Worm (Caenorhabditis elegans): Measurements from ENCODE around the gene C17B7.12.

ce11 chrV:3318975-3319374, 34.0 kb upstream of the C17B7.12 start, which contains the start of gene F35F10.13:
- TF ChIP-seq T07F8.4 (tag; optimal IDR thresholded peaks at IDR 0.05) (no peak), rpc-1 (optimal IDR thresholded peaks at IDR 0.05) (no peak), rpc-1 (tag; optimal IDR thresholded peaks at IDR 0.05) (no peak), ccch-3 (GFP tag; optimal IDR thresholded peaks at IDR 0.05) (no peak), B0336.3 (GFP tag; IDR thresholded peaks at IDR 0.05) (no peak)

All from whole organism, young adult.